Fruit fly (Drosophila melanogaster): ENCODE data around the gene CG4374.
A peak's percentile ranks its signal among the peaks of the same experiment; 100 is the strongest.

CG4374 gene

dm6 chr3R:23388798-23389197, 83.3 kb downstream of the CG4374 start, which contains the start of gene CG31515:
Gene CG31515, minus strand, starts transcription at chr3R:23388898.
- TF ChIP-seq Hr96 (GFP tag; optimal IDR thresholded peaks at IDR 0.05) (no peak), pad (GFP tag; optimal IDR thresholded peaks at IDR 0.05) (no peak), CG7101 (tag; optimal IDR thresholded peaks at IDR 0.05) (no peak), CG5204 (GFP tag; optimal IDR thresholded peaks at IDR 0.05) (no peak), CG12768 (GFP tag; optimal IDR thresholded peaks at IDR 0.05) (no peak), CG1620 (GFP tag; optimal IDR thresholded peaks at IDR 0.05) (no peak), CG14711 (tag; optimal IDR thresholded peaks at IDR 0.05) (no peak), toe (GFP tag; optimal IDR thresholded peaks at IDR 0.05) (no peak), kay (GFP tag; ENCODE audit: borderline replicate concordance) (no peak)

- no peak for TF ChIP-seq tj (GFP tag; optimal IDR thresholded peaks at IDR 0.05)
Observed at dm6 chr3R:23386907-23387306, 85.2 kb downstream of the CG4374 start.

dm6 chr3R:23386021-23386457, 86.0 kb downstream of the CG4374 start:
- TF ChIP-seq toe (GFP tag; optimal IDR thresholded peaks at IDR 0.05) (no peak), CG33017 (tag; optimal IDR thresholded peaks at IDR 0.05) (peak; percentile 49), cic (GFP tag; optimal IDR thresholded peaks at IDR 0.05) (peak; percentile 86), kay (GFP tag; ENCODE audit: borderline replicate concordance) (peak; percentile 97), CG14711 (tag; optimal IDR thresholded peaks at IDR 0.05) (no peak), CG7101 (tag; optimal IDR thresholded peaks at IDR 0.05) (peak; percentile 18), pad (GFP tag; optimal IDR thresholded peaks at IDR 0.05) (peak; percentile 12)

dm6 chr3R:23384591-23385260, 87.4 kb downstream of the CG4374 start, which contains the start of gene CG4393:
Gene CG4393, minus strand, starts transcription at chr3R:23384777.
- TF ChIP-seq CG11617 (GFP tag; optimal IDR thresholded peaks at IDR 0.05) (peak; percentile 14), CG5204 (GFP tag; optimal IDR thresholded peaks at IDR 0.05) (peak; percentile 51), ovo (GFP tag; optimal IDR thresholded peaks at IDR 0.05) (no peak), CG7045 (GFP tag; optimal IDR thresholded peaks at IDR 0.05) (peak; percentile 6), Hr96 (GFP tag; optimal IDR thresholded peaks at IDR 0.05) (peak; percentile 16), cnc (optimal IDR thresholded peaks at IDR 0.05) (no peak), kay (GFP tag; ENCODE audit: borderline replicate concordance) (peak; percentile 50), CG12768 (GFP tag; optimal IDR thresholded peaks at IDR 0.05) (peak; percentile 94), Mnt (GFP tag; optimal IDR thresholded peaks at IDR 0.05) (peak; percentile 7), Clk (GFP tag; optimal IDR thresholded peaks at IDR 0.05) (peak; percentile 40)

- TF ChIP-seq CG11617 (GFP tag; optimal IDR thresholded peaks at IDR 0.05) (no peak), bab1 (GFP tag; optimal IDR thresholded peaks at IDR 0.05) (no peak), Clk (GFP tag; optimal IDR thresholded peaks at IDR 0.05) (no peak)
Observed at dm6 chr3R:23383723-23384122, 88.4 kb downstream of the CG4374 start.

- no peak for TF ChIP-seq CG7101 (tag; optimal IDR thresholded peaks at IDR 0.05)
- no peak for TF ChIP-seq CG33017 (tag; optimal IDR thresholded peaks at IDR 0.05)
- TF ChIP-seq Hr96 (GFP tag; optimal IDR thresholded peaks at IDR 0.05) = no peak
- TF ChIP-seq CG1620 (GFP tag; optimal IDR thresholded peaks at IDR 0.05) = no peak
- TF ChIP-seq CG5204 (GFP tag; optimal IDR thresholded peaks at IDR 0.05) = no peak
- TF ChIP-seq bab1 (GFP tag; optimal IDR thresholded peaks at IDR 0.05) = no peak
- no peak for TF ChIP-seq Mnt (GFP tag; optimal IDR thresholded peaks at IDR 0.05)
- no peak for TF ChIP-seq tj (GFP tag; optimal IDR thresholded peaks at IDR 0.05)
- no peak for TF ChIP-seq kay (GFP tag; ENCODE audit: borderline replicate concordance)
- no peak for TF ChIP-seq CG12768 (GFP tag; optimal IDR thresholded peaks at IDR 0.05)
- TF ChIP-seq toe (GFP tag; optimal IDR thresholded peaks at IDR 0.05) = no peak
- TF ChIP-seq CG14711 (tag; optimal IDR thresholded peaks at IDR 0.05) = no peak
- no peak for TF ChIP-seq CG11617 (GFP tag; optimal IDR thresholded peaks at IDR 0.05)
- no peak for TF ChIP-seq cnc (optimal IDR thresholded peaks at IDR 0.05)
- TF ChIP-seq cic (GFP tag; optimal IDR thresholded peaks at IDR 0.05) = no peak
- no peak for TF ChIP-seq pad (GFP tag; optimal IDR thresholded peaks at IDR 0.05)
- no peak for TF ChIP-seq Clk (GFP tag; optimal IDR thresholded peaks at IDR 0.05)
- no peak for TF ChIP-seq Crg-1 (GFP tag; optimal IDR thresholded peaks at IDR 0.05)
- TF ChIP-seq ovo (GFP tag; optimal IDR thresholded peaks at IDR 0.05) = no peak
Observed at dm6 chr3R:23377288-23377687, 94.8 kb downstream of the CG4374 start.

dm6 chr3R:23374290-23374689, 97.8 kb downstream of the CG4374 start:
- TF ChIP-seq CG7045 (GFP tag; optimal IDR thresholded peaks at IDR 0.05) (peak; percentile 86), Clk (GFP tag; optimal IDR thresholded peaks at IDR 0.05) (no peak), ovo (GFP tag; optimal IDR thresholded peaks at IDR 0.05) (peak; percentile 59), CG5204 (GFP tag; optimal IDR thresholded peaks at IDR 0.05) (peak; percentile 73), pad (GFP tag; optimal IDR thresholded peaks at IDR 0.05) (peak; percentile 26), CG11617 (GFP tag; optimal IDR thresholded peaks at IDR 0.05) (peak; percentile 72), Hr96 (GFP tag; optimal IDR thresholded peaks at IDR 0.05) (peak; percentile 89), toe (GFP tag; optimal IDR thresholded peaks at IDR 0.05) (peak; percentile 77), kay (GFP tag; ENCODE audit: borderline replicate concordance) (no peak), cnc (optimal IDR thresholded peaks at IDR 0.05) (no peak), CG14711 (tag; optimal IDR thresholded peaks at IDR 0.05) (no peak), CG1620 (GFP tag; optimal IDR thresholded peaks at IDR 0.05) (peak; percentile 65), CG7101 (tag; optimal IDR thresholded peaks at IDR 0.05) (no peak), CG12768 (GFP tag; optimal IDR thresholded peaks at IDR 0.05) (peak; percentile 88), CG33017 (tag; optimal IDR thresholded peaks at IDR 0.05) (peak; percentile 70), Crg-1 (GFP tag; optimal IDR thresholded peaks at IDR 0.05) (peak; percentile 47), Mnt (GFP tag; optimal IDR thresholded peaks at IDR 0.05) (peak; percentile 56), bab1 (GFP tag; optimal IDR thresholded peaks at IDR 0.05) (peak; percentile 6), cic (GFP tag; optimal IDR thresholded peaks at IDR 0.05) (peak; percentile 79), tj (GFP tag; optimal IDR thresholded peaks at IDR 0.05) (peak; percentile 67)

All from whole organism, adult.